Fruit fly (Drosophila melanogaster) ovary, adult (tissue): ENCODE measurements around the gene Ptp61F.
A peak's percentile ranks its signal among the peaks of the same experiment; 100 is the strongest.

Experiments
- CG17801 ChIP-seq: fragments of 200-800 bp; optimal IDR thresholded peaks from 2 replicates; lab custom pipeline; 2019; ENCODE audit warnings: missing biosample characterization, mild to moderate bottlenecking, missing genetic modification characterization, moderate library complexity; ENCODE audit not compliant: partially characterized antibody

Gene Ptp61F

DNA sequence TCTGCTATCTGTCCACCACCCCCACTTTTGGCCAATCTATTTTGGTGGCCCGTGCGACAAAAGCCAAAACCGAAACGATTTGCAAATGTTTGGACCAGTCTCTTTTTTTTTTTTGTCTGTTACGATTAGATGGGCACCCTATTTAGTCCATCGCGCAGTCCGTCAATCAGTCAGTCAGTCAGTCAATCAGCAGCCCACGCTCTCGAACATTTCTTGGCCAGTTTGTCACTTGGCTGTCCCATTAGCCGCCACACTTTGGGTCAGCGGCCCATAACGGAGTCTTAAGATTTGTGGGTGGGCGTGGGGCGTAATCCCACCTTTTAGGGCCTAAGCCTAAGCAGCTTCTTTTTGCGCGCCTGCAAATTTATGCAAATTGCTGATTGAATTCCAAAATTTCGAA, 80.6 kb downstream of the Ptp61F start:
- TF ChIP-seq CG17801 (GFP tag; lab: Kevin White, UChicago), result no peak

dm6 chr3L:1391993-1392952, 82.8 kb downstream of the Ptp61F start:
- TF ChIP-seq CG17801 (GFP tag; lab: Kevin White, UChicago), result no peak

dm6 chr3L:1390410-1390809, 84.6 kb downstream of the Ptp61F start:
- no peak for TF ChIP-seq CG17801 (GFP tag; lab: Kevin White, UChicago)

- no peak for TF ChIP-seq CG17801 (GFP tag; lab: Kevin White, UChicago)
Measured at dm6 chr3L:1388862-1389261, 86.2 kb downstream of the Ptp61F start.

DNA sequence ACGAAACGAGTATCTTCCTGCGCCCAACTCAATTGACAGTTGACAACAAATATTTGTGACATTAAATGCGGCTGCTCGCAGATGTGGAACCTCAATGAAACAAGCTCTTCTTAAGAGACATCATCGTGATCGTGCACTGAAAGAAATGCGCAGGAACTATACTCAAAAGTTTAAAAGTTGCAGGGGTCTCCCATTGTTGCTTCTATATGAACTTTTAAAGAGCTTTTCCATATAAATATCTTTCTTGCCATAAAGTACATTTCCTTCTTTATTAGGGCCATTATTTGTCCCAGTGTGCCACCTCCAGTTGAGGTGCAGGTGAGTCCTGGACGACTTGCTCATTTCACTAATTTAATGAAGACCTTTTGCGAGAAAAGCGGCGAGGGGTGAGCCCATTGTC, 87.0 kb downstream of the Ptp61F start:
- no peak for TF ChIP-seq CG17801 (GFP tag; lab: Kevin White, UChicago)

DNA sequence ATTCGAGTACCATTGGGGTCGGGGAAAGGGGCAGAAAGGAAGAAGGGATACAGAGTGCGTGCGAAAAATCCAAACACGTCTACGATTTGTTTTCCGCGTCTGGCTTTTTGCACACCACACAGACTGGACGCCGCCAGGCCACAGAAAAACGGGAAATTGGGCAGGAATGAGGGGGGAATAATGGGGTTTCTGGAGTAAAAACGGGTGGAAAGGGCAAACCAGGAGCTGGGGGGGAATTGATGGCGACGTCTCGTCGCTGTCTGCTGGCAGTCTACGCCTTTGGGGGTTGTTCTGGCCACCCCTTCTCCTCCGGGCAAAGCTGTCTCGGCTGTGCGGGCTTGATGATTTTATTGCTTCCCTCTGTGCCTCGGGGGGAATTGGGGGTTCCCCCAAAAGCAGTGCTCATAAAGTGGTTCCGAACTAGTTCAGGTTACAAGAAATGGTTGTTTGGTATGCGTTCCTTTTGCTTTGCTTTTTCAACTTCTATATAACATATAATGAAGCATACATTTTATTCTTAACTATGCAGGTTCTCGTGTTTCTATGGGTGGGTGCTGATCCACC, 89.3 kb downstream of the Ptp61F start:
- TF ChIP-seq CG17801 (GFP tag; lab: Kevin White, UChicago), result no peak

dm6 chr3L:1380959-1381358, 94.1 kb downstream of the Ptp61F start:
- TF ChIP-seq CG17801 (GFP tag; lab: Kevin White, UChicago), result no peak

- TF ChIP-seq CG17801 (GFP tag; lab: Kevin White, UChicago), result no peak
Measured at dm6 chr3L:1379741-1380465, 95.2 kb downstream of the Ptp61F start.

dm6 chr3L:1378862-1379543, 96.1 kb downstream of the Ptp61F start:
- TF ChIP-seq CG17801 (GFP tag; lab: Kevin White, UChicago), result no peak

DNA sequence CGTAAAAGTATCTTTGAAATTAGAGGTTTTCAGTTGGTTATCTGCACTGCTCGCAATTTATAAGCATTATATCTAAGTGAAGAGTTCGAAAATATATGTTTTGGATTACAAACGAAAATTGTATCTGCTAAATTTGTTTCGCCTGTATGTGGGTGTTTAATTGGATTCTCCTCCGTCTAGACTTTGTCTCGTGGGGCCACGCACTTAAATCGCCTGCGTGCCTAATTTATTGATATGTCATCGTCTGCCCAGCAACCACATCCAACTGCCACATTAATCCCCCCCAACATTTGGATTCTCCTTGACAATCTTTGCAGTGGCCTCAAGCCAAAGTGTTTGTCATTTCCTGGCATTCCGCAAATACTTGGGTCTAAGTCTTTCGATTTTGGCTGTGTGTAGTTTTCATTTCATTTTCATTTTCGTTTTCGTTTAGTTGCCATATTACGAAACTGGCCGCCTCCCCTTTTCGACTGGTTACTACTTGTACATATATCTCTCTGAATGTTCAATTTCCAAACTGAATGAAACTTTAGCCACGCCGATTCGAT, 96.9 kb downstream of the Ptp61F start:
- TF ChIP-seq CG17801 (GFP tag; lab: Kevin White, UChicago), result no peak

DNA sequence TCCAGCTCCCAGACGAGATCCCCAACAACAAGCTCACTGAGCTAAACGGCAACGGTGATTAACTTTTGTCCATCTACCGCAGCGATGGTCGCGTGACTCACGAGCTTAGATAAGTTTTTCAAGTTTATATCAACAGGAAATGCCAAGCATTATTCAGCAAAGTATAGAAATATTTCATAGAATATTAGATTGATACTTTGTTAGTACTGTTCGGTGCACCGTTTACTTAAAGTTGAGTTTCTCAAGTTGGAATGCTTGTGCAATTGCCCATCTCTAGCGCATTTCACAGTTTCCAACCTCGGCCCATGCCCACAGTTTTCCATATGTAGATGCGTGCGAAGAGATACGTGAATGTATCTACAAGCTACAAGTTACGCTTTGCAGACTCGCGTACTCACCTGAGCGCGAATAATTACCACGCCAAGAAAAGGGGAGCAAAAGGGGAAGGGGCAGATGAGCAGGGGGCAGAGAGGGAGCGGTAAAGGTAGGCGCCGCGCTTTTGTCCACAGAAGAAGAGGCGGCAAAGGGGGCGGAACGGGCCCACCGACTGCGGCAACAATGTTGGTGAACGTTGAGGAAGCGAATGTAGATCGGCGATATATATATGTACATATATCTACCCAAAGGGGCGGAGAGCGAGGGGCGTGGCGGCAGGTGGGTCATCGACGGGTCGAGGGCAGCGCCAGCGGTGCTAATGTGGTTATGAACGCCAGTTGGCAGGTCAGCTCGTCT, 98.9 kb downstream of the Ptp61F start:
- TF ChIP-seq CG17801 (GFP tag; lab: Kevin White, UChicago), result no peak

- TF ChIP-seq CG17801 (GFP tag; lab: Kevin White, UChicago), result peak; percentile 55
Measured at dm6 chr3L:1374438-1375133, 100.5 kb downstream of the Ptp61F start.

DNA sequence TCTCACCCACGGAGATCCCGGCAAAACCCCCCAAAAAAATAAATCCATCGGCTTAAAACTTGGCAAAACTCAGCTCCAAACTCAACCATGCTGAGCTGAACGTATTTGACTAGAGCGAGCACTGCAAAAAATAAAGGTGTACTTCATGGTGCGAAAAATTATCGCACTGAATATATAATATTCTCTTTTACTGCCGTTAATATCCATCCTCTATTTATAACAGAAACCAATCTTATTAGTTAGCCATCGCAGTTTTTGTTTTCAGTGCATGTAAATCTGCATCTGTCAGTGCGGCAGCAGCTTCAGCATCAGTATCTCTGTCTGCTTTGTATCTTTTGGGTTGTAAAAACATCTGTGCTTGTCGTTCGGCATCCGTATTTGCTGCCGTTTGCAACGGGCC, 104.1 kb downstream of the Ptp61F start:
- TF ChIP-seq CG17801 (GFP tag; lab: Kevin White, UChicago), result no peak
